Worm (Caenorhabditis elegans) whole organism, L1 larva: Measurements from ENCODE around the gene lin-2.

Source experiments
- ama-1 ChIP-seq: fragments of 150-350 bp; optimal IDR thresholded peaks from 2 replicates; lab custom pipeline; 2014
- elt-3 ChIP-seq, 6 experiments: fragments of 150-350 bp in 1 of 6; sonication (generic microtip); optimal IDR thresholded peaks; 2 replicates each; lab custom pipeline; 2017 to 2018; ENCODE audit warnings: missing biosample characterization in 6 of 6, missing genetic modification characterization in 6 of 6, inconsistent platforms in 1 of 6
- fkh-10 ChIP-seq: sonication (generic microtip); optimal IDR thresholded peaks from 2 replicates; lab custom pipeline; 2017; ENCODE audit warnings: missing biosample characterization, missing genetic modification reagents, missing genetic modification characterization
- lsy-2 ChIP-seq, 2 experiments: fragments of 150-350 bp; optimal IDR thresholded peaks; 2 replicates each; lab custom pipeline; 2014; ENCODE audit warnings: missing biosample characterization in 2 of 2, missing genetic modification characterization in 2 of 2
- nhr-237 ChIP-seq: fragments of 150-350 bp; optimal IDR thresholded peaks from 2 replicates; lab custom pipeline; 2014; ENCODE audit warnings: missing biosample characterization, missing genetic modification characterization
- nhr-77 ChIP-seq: fragments of 150-350 bp; optimal IDR thresholded peaks from 2 replicates; lab custom pipeline; 2014; ENCODE audit warnings: missing biosample characterization, missing genetic modification characterization
- skn-1 ChIP-seq: fragments of 150-350 bp; optimal IDR thresholded peaks from 2 replicates; lab custom pipeline; 2014; ENCODE audit warnings: missing biosample characterization, missing genetic modification characterization
- snu-23 ChIP-seq: sonication (generic microtip); optimal IDR thresholded peaks from 2 replicates; lab custom pipeline; 2016; ENCODE audit warnings: missing genetic modification characterization, missing compliant biosample characterization
- tlp-1 ChIP-seq: fragments of 150-350 bp; optimal IDR thresholded peaks from 2 replicates; lab custom pipeline; 2014; ENCODE audit warnings: missing biosample characterization, missing genetic modification characterization
- ztf-11 ChIP-seq, 2 experiments: sonication (generic microtip); optimal IDR thresholded peaks; 2 replicates each; lab custom pipeline; 2016 to 2017; ENCODE audit warnings: missing genetic modification characterization in 2 of 2, missing biosample characterization in 1 of 2, missing compliant biosample characterization in 1 of 2

ce11 chrX:12436486-12436885 lies 22.6 kb upstream of the lin-2 start:
- TF ChIP-seq ztf-11 (tag; optimal IDR thresholded peaks at IDR 0.05; lab: Kevin White, UChicago), result no peak
- TF ChIP-seq lsy-2 (tag; optimal IDR thresholded peaks at IDR 0.05; lab: Kevin White, UChicago), result no peak
- TF ChIP-seq elt-3 (tag; optimal IDR thresholded peaks at IDR 0.05; lab: Kevin White, UChicago), result no peak
- no peak for TF ChIP-seq fkh-10 (GFP tag; lab: Kevin White, UChicago)
- TF ChIP-seq skn-1, result no peak
- no peak for TF ChIP-seq nhr-237
- TF ChIP-seq snu-23 (GFP tag; lab: Kevin White, UChicago), result no peak
- TF ChIP-seq nhr-77 (tag; lab: Kevin White, UChicago), result no peak
- no peak for TF ChIP-seq ama-1 (lab: Kevin White, UChicago)
- TF ChIP-seq tlp-1 (tag; lab: Kevin White, UChicago), result no peak
